Worm (Caenorhabditis elegans): ENCODE measurements around the gene C15H11.10.

C15H11.10 gene

DNA sequence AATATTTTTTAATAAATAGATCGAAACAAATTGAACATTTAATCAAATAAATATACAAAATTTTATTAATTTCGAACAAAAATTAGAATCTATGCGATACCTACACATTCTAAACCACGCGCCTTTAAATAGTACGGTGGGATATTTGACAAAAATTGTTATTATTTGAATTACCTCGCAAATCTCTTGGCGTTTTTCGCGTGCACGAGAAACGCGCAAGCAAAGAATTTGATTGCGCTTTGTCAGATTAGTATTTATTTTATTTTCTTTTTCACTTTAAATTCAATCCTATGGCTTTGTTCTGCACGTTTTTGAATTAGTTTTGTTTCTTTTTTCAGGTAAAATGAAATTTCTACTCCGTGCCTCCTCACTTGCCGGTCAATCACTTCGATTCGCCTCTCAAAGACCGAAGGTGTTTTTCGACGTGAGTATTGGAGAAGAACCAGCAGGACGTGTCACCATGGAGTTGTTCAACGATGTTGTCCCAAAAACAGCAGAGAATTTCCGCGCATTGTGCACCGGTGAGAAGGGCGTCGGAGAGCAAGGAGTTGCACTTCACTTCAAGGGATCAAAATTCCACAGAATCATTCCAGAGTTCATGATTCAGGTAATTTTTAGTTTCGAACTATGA is 36.1 kb upstream of the C15H11.10 start, which contains the start of gene cyn-1:
cyn-1 (plus strand) TSS at position 339 of the 631 bp plus-strand sequence.
- TF ChIP-seq sma-9 (GFP tag; optimal IDR thresholded peaks at IDR 0.05) (peak; percentile 86), sma-9 (tag; optimal IDR thresholded peaks at IDR 0.05) (no peak), nhr-11 (tag; optimal IDR thresholded peaks at IDR 0.05) (no peak), elt-3 (tag; optimal IDR thresholded peaks at IDR 0.05) (no peak), ama-1 (optimal IDR thresholded peaks at IDR 0.05) (peak; percentile 78), peb-1 (tag; optimal IDR thresholded peaks at IDR 0.05) (no peak), gmeb-1 (tag; optimal IDR thresholded peaks at IDR 0.05) (peak; percentile 98), nhr-12 (tag; optimal IDR thresholded peaks at IDR 0.05) (no peak), ztf-4 (tag; optimal IDR thresholded peaks at IDR 0.05) (no peak), aly-2 (tag; optimal IDR thresholded peaks at IDR 0.05) (no peak), lin-13 (GFP tag; optimal IDR thresholded peaks at IDR 0.05) (peak; percentile 81), mab-5 (tag; optimal IDR thresholded peaks at IDR 0.05) (peak; percentile 60), alr-1 (tag; optimal IDR thresholded peaks at IDR 0.05) (no peak), lin-11 (tag; optimal IDR thresholded peaks at IDR 0.05) (peak; percentile 15), C34F6.9 (tag; optimal IDR thresholded peaks at IDR 0.05) (peak; percentile 92), F13H6.1 (tag; optimal IDR thresholded peaks at IDR 0.05) (peak; percentile 80), ztf-1 (GFP tag; conservative IDR thresholded peaks at IDR 0.05) (no peak), nhr-21 (tag; optimal IDR thresholded peaks at IDR 0.05) (peak; percentile 73), lsy-2 (tag; optimal IDR thresholded peaks at IDR 0.05) (peak; percentile 81 to 93), nhr-23 (tag; optimal IDR thresholded peaks at IDR 0.05) (no peak), ceh-16 (tag; optimal IDR thresholded peaks at IDR 0.05) (peak; percentile 32), ZK546.5 (tag; optimal IDR thresholded peaks at IDR 0.05) (no peak), unc-55 (GFP tag; optimal IDR thresholded peaks at IDR 0.05) (peak; percentile 88), nhr-129 (tag; optimal IDR thresholded peaks at IDR 0.05) (peak; percentile 69), nhr-6 (tag; optimal IDR thresholded peaks at IDR 0.05) (no peak), nhr-77 (tag; optimal IDR thresholded peaks at IDR 0.05) (no peak), egl-27 (tag; optimal IDR thresholded peaks at IDR 0.05) (peak; percentile 46), crh-2 (tag; optimal IDR thresholded peaks at IDR 0.05) (peak; percentile 80), blmp-1 (tag; optimal IDR thresholded peaks at IDR 0.05; ENCODE audit: insufficient read depth) (no peak), zag-1 (tag; optimal IDR thresholded peaks at IDR 0.05) (no peak), dmd-4 (tag; optimal IDR thresholded peaks at IDR 0.05) (no peak), nhr-237 (tag; optimal IDR thresholded peaks at IDR 0.05) (no peak), unc-62 (GFP tag; optimal IDR thresholded peaks at IDR 0.05) (no peak), nhr-10 (tag; optimal IDR thresholded peaks at IDR 0.05) (no peak), unc-39 (tag; optimal IDR thresholded peaks at IDR 0.05) (no peak), mbf-1 (tag; optimal IDR thresholded peaks at IDR 0.05) (no peak), lin-39 (tag; optimal IDR thresholded peaks at IDR 0.05) (no peak), sma-3 (GFP tag; optimal IDR thresholded peaks at IDR 0.05) (peak; percentile 80), snpc-4 (tag; optimal IDR thresholded peaks at IDR 0.05) (peak; percentile 82), skn-1 (tag; optimal IDR thresholded peaks at IDR 0.05) (no peak), ztf-11 (tag; optimal IDR thresholded peaks at IDR 0.05) (no peak), R02D3.7 (tag; optimal IDR thresholded peaks at IDR 0.05) (peak; percentile 49), elt-1 (tag; optimal IDR thresholded peaks at IDR 0.05) (no peak), Y55F3AM.14 (GFP tag; optimal IDR thresholded peaks at IDR 0.05) (no peak), sem-4 (tag; optimal IDR thresholded peaks at IDR 0.05) (peak; percentile 52), nhr-25 (tag; optimal IDR thresholded peaks at IDR 0.05) (peak; percentile 87), mdl-1 (tag; optimal IDR thresholded peaks at IDR 0.05) (peak in 1 of 2 experiments; percentile 26), fos-1 (tag; optimal IDR thresholded peaks at IDR 0.05) (peak; percentile 48), ceh-82 (tag; optimal IDR thresholded peaks at IDR 0.05) (no peak)

All from whole organism, L2 larva.